Worm (Caenorhabditis elegans) whole organism, midembryonic: ENCODE results near the gene hlh-4.
A peak's percentile ranks its signal among the peaks of the same experiment; 100 is the strongest.

Experiments
- flt-1 ChIP-seq: fragments of 200-800 bp; sonication (Bioruptor generic); IDR thresholded peaks from 2 replicates; pipeline ENCODE4 v1.3.6; 2022; ENCODE audit warnings: missing genetic modification characterization, missing compliant biosample characterization
- ztf-29 ChIP-seq: fragments of 200-800 bp; sonication (Bioruptor generic); IDR thresholded peaks from 2 replicates; pipeline ENCODE4 v1.3.6; 2022; ENCODE audit warnings: missing genetic modification reagents, missing genetic modification characterization, missing compliant biosample characterization

DNA sequence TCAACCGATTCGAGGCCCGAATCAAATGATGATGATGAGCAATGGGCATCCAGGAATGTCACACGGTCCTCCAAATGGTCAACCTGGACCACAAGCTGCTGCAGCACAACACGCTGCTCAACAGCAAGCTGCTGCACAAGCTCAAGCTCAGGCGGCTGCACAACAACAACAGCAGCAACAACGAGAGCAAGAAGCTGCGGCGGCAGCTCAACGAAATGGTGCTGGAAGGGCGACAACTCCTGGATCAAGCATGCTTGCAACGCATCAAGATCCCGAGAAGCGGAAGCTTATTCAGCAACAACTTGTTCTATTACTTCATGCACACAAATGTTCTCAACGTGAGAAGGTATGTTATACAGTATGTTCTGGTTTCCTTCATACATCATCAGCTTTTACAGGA is 29.2 kb upstream of the hlh-4 start:
- TF ChIP-seq ztf-29 (no peak), flt-1 (0 out of 2 replicates have a peak, but pooled peaks have one; percentile 50)
